Fruit fly (Drosophila melanogaster) whole organism: ENCODE measurements around the gene CG12521.

Source experiments
- CG8478 ChIP-seq: fragments of >200 bp; optimal IDR thresholded peaks from 2 replicates; lab custom pipeline; 2018; ENCODE audit warnings: inconsistent platforms
- Dll ChIP-seq: fragments of >200 bp; optimal IDR thresholded peaks from 2 replicates; lab custom pipeline; 2017
- EcR ChIP-seq, 2 experiments: fragments of >200 bp; optimal IDR thresholded peaks; 2 replicates each; lab custom pipeline; 2017; ENCODE audit warnings: missing biosample characterization in 2 of 2, missing genetic modification characterization in 2 of 2, missing genetic modification reagents in 2 of 2
- pan ChIP-seq: fragments of >200 bp; optimal IDR thresholded peaks from 2 replicates; lab custom pipeline; 2017
- psq ChIP-seq: fragments of >200 bp; optimal IDR thresholded peaks from 2 replicates; lab custom pipeline; 2017
- usp ChIP-seq: fragments of >200 bp; optimal IDR thresholded peaks from 2 replicates; lab custom pipeline; 2017; ENCODE audit warnings: missing biosample characterization, missing genetic modification characterization, mixed read lengths

Gene CG12521

DNA sequence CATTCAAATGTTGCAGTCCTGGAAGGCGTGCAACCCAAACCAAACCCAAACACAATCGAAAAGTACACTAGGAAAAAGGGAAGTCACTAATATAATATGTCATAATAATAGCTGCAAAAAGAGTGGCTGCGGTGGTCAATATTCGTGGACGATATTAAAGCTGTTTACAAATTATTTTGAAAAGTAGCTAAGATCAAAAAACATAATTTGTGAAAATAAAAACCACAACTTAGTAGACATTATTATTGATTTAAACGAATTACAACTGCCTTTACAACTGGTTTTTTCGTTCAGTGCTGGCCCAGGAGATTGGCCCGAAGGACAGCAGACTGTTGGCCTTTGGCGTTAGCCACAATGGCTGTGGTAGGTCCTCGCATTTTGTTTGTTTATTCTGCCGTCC is 11.1 kb upstream of the CG12521 start:
- TF ChIP-seq usp (GFP tag; lab: Kevin White, UChicago) (no peak), CG8478 (lab: Kevin White, UChicago) (no peak), EcR (GFP tag; optimal IDR thresholded peaks at IDR 0.05; lab: Kevin White, UChicago) (no peak), psq (no peak)

DNA sequence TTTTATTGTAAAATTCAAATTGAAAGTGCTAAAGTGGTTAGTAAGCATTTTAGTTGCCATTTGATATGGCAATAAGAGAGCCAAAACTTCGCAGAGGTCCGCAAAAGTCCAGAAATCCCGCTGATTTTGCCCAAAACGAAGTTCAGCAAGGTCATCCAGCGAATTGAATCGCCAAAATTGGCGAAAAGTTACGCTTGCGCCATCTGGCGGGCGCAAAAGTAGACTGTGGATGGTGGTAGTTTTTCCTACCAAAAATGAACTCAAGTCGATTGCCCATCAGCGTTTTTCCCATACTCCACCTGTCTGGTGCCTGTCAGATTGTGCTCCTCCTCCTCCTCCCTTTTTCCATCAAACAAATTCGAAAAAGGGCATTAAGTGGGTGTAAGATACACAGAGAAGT is 5.3 kb upstream of the CG12521 start:
- TF ChIP-seq psq, result no peak
- TF ChIP-seq Dll (lab: Kevin White, UChicago), result no peak
- no peak for TF ChIP-seq CG8478 (lab: Kevin White, UChicago)
- no peak for TF ChIP-seq usp (GFP tag; lab: Kevin White, UChicago)
- no peak for TF ChIP-seq EcR (GFP tag; optimal IDR thresholded peaks at IDR 0.05; lab: Kevin White, UChicago)
- no peak for TF ChIP-seq pan

DNA sequence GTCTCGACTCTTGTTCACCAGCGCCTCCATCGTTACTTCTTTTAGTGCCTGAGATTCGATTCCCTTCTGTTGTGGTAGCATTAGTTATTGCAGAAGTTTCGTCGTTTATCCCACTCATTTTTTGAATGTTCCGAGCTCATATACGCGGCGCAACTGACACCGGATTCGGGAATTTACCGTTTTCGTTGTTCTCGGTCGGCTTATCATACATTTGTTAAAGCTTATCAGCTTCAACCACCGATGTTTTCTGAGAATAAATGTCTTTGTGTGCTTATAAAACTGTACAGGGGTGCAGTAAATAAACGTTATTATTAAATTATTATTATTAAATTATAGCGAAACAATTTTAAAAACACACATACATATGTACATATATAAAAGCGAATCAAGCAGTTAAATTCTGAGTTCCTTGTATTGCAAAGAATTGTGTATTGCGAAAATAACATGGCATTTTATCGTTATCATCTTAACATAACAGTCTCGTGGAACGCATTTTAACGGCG is 11.0 kb downstream of the CG12521 start, which contains the start of gene CG43064:
TSS of gene CG43064 (minus strand) at position 147 of the 503 bp plus-strand sequence.
- TF ChIP-seq CG8478 (lab: Kevin White, UChicago) (no peak), EcR (GFP tag; optimal IDR thresholded peaks at IDR 0.05; lab: Kevin White, UChicago) (no peak), pan (no peak), Dll (lab: Kevin White, UChicago) (no peak), psq (no peak), usp (GFP tag; lab: Kevin White, UChicago) (no peak)

DNA sequence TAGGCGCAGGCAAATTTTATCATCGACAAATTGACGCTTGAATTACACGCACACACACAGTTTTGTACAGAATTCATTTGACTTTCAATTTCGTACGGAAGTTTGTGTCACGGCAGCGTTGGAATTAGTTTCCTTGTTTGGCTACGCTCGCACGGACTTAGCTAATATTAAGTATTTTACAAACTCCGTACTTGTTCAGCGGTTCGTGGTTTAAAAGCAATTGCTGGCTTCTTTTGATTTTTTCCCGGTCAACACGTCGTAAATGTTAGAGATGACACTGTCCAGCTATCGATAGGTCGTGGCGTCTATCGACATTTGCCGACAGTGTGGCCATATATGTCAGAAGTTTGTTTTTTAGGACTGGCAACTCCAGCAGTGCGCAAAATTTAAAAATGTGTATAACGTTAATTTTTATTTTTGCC is 14.3 kb downstream of the CG12521 start, which contains the start of gene CycA:
TSS of gene CycA (minus strand) at position 283 of the 422 bp plus-strand sequence.
- TF ChIP-seq CG8478 (lab: Kevin White, UChicago), result no peak
- TF ChIP-seq usp (GFP tag; lab: Kevin White, UChicago), result no peak
- no peak for TF ChIP-seq pan
- TF ChIP-seq psq, result no peak
- TF ChIP-seq EcR (GFP tag; optimal IDR thresholded peaks at IDR 0.05; lab: Kevin White, UChicago), result no peak
- no peak for TF ChIP-seq Dll (lab: Kevin White, UChicago)

DNA sequence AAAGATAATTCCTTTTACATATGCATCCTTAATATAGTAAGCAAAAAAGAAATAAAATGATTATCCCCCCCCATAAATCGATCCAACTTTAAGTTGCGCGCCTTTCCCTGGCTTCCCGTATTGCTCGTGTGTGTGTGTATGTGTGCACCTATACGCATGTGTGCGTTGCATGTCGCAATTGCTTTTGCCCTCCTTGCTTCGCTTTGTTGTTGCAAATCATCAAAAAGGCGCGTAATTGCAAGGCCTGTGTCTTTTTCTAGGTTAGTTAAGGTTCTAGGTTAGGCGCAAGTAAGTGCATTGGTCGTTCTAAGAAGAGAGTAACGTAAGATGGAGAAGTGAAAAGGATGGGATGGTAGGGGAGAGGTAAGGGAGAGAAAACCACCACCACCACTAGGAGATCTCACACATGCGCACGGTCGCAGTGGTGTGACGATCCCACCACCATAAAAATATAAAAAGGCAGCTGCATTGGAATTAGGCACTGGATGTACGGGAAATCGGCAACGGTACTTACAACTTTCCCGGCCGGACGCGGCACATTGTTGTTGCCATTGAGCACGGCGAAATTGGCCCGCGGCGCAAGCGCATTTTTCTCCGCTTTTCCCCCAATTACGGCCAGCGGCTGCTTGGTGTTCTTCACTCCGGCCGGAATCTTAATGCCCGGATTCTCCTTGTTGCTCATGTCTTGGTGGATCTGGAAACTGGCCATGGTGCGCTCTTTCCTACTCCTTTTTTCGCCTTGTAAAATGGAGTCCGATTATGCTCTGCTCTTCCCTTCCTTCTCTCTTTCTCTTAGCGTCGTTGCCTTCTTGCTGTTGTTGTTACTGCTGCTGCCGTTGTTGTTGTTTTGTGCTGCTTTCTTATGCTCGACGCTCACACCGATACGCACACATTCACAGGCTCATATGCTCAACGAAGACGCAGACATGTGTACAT is 15.0 kb downstream of the CG12521 start:
- TF ChIP-seq Dll (lab: Kevin White, UChicago) (no peak), CG8478 (lab: Kevin White, UChicago) (no peak), pan (no peak), usp (GFP tag; lab: Kevin White, UChicago) (no peak), psq (no peak)

DNA sequence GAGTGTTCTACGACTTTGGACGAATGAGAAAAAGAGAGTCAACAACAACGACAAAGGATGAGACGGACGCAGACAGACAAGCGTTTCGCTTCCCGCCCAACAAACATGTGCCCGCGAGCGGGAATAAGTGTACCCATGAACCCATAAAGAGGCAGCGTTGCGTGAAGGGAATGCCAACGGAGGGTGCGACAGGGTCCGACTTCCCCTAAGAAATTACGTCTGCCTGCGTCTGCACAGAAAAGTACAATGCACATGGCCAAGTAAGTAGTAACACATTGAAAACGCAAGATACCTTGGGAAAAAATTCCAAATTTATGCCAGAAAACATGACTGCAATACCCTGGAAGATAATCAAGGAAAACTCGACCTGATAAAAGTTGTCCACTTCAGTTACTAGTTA is 16.4 kb downstream of the CG12521 start:
- TF ChIP-seq CG8478 (lab: Kevin White, UChicago) (no peak), EcR (GFP tag; optimal IDR thresholded peaks at IDR 0.05; lab: Kevin White, UChicago) (no peak), pan (no peak)

DNA sequence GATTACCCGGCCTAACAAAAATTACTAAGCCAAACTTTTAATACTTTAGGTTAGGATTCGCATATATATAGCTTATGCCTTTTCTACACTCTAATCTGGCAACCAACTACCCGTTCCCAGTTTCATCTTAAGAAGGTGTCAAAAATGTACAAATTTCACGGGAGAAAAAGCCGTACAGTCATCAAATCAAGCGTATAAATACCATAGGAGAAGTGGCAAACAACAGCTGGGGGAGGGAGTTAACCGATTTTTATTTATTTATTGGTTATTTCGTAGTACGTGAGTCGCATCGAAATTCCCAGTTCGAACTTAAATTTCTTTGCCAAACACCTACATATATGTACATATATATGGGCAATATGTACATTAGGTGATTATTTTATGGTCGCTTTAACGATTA is 18.9 kb downstream of the CG12521 start, which contains the start of gene CG7264:
TSS of gene CG7264 (plus strand) at position 301 of the 400 bp plus-strand sequence.
- no peak for TF ChIP-seq usp (GFP tag; lab: Kevin White, UChicago)
- no peak for TF ChIP-seq CG8478 (lab: Kevin White, UChicago)
- no peak for TF ChIP-seq EcR (GFP tag; optimal IDR thresholded peaks at IDR 0.05; lab: Kevin White, UChicago)
- no peak for TF ChIP-seq Dll (lab: Kevin White, UChicago)
- no peak for TF ChIP-seq psq
- TF ChIP-seq pan, result no peak

DNA sequence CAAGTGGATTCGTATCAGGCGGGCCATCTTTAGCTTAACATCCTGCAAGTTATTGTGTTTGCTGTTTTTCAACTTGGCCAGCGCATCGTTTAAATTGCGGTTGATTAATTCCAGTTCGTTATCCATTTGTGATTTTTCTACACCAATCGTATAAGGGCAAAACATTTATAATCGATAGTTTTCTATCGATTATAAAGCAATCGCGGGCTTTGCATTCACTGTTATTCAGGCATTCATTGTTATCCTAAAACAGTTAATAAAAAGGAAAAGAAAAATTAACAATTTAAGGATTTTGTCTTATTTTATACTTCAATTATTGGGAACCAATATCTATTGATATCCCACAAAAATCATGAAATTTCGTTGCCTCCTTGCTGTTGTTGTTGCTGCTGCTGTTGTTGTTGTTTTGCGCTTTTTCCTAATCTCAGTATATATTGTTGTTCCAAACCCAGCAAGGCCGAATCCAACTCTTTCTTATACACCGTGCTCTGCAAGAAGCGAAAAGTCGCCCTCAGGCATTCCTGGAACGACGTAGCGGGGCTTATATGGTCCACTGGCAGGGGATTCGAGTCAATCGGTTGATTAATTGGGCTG is 21.9 kb downstream of the CG12521 start, which contains the start of gene CG32095:
TSS of gene CG32095 (minus strand) at position 173 of the 594 bp plus-strand sequence.
- TF ChIP-seq EcR (GFP tag; optimal IDR thresholded peaks at IDR 0.05; lab: Kevin White, UChicago) (no peak), usp (GFP tag; lab: Kevin White, UChicago) (no peak), pan (no peak), Dll (lab: Kevin White, UChicago) (no peak), CG8478 (lab: Kevin White, UChicago) (no peak), psq (no peak)

DNA sequence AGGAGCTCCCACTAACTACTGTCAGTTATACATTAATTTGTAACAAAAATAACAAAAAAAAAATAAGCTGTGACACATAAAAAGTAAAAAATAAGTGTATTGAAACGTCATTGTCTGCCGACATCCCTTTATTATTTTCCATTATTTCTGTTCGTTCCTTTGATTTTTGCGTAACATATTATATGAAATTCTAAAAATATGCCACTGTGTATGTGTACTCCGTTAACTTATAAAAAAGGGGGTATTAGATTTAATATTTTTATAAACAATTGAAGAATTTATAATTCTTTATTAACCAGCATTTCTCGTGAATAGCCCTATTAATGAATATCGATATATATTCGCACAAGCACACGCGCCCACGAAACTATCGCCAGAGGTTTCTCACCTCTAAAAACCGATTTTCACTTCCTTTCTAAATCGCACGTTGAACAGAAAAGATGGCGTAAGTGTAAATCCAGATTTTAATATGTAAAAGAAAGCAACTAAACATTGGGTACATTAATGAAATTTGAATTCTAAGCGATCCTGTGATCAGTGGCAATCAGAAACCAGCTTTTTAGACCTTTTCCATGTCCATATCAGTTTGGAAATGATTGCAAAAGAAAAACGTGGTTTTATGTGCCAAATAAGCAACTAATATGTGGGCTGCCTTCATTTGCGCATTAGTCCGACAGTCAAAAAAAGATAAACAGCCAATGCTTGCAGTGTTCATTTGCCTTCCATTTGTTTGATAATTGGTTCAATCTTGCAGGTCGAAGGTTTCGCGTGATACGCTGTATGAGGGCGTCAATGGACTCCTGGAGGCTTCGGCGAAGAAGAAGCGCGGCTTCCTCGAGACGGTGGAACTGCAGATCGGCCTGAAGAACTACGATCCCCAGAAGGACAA is 24.9 kb downstream of the CG12521 start, which contains the start of gene RpL10Ab:
TSS of gene RpL10Ab (plus strand) at position 406 of the 889 bp plus-strand sequence.
- no peak for TF ChIP-seq EcR (GFP tag; optimal IDR thresholded peaks at IDR 0.05; lab: Kevin White, UChicago)

DNA sequence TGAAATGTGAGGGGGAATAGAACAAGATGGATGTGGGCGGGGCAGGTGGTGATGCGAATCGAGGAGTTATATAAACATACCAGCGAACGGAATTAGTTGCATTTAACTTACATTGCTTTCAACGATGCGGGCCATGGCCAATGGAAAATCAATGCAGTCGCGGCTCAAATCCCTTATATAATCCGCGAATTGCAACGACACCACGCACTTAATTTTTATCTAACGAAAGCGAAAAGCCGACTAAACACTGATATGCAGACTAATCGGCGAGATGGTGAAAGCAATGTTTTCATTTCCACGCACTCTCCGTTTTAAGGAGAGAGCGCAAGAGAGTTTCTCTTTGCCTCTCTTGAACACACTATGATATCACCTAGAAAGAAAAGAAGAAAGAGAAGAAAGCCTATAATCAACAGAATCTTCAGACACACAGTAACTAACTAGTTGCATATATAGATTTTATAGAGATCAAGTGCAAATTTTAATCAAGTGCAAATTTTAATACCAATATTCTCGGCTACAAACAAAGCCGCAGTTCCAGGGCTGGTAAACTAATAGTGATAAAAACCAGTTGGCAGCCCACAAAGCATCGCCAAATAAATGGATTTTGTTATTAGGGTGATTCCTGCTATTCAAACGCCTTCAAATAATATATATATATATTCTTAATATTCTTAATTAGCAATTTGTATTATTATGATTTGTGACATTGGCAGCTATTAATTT is 25.7 kb downstream of the CG12521 start, which contains the start of the genes CG11597 and CG5946:
TSS of gene CG11597 (minus strand) at position 553 of the 723 bp plus-strand sequence.
TSS of gene CG5946 (minus strand) at position 553 of the 723 bp plus-strand sequence.
- TF ChIP-seq CG8478 (lab: Kevin White, UChicago), result no peak
- TF ChIP-seq psq, result no peak
